Fruit fly (Drosophila melanogaster): Measurements from ENCODE around the gene CG10559.
A peak's percentile ranks its signal among the peaks of the same experiment; 100 is the strongest.

The CG10559 gene

dm6 chr3R:25302239-25302638, 13.7 kb downstream of the CG10559 start, which contains the start of gene CG31370:
CG31370 (plus strand) TSS chr3R:25302464.
- TF ChIP-seq foxo (GFP tag; optimal IDR thresholded peaks at IDR 0.05) (no peak), brk (GFP tag; optimal IDR thresholded peaks at IDR 0.05) (peak; percentile 57)

- TF ChIP-seq Myc (optimal IDR thresholded peaks at IDR 0.05) (no peak), GATAd (GFP tag; optimal IDR thresholded peaks at IDR 0.05) (no peak), CG9705 (GFP tag; optimal IDR thresholded peaks at IDR 0.05) (no peak), dl (GFP tag; optimal IDR thresholded peaks at IDR 0.05; ENCODE audit: insufficient read depth in 1 of 2, partially characterized antibody in 2 of 2) (no peak), N (GFP tag; optimal IDR thresholded peaks at IDR 0.05) (no peak), OdsH (GFP tag; optimal IDR thresholded peaks at IDR 0.05) (no peak), dmrt93B (GFP tag; optimal IDR thresholded peaks at IDR 0.05) (no peak), sv (GFP tag; optimal IDR thresholded peaks at IDR 0.05) (no peak), tai (GFP tag; optimal IDR thresholded peaks at IDR 0.05) (no peak), Rel (GFP tag; optimal IDR thresholded peaks at IDR 0.05) (no peak), Rel (tag; optimal IDR thresholded peaks at IDR 0.05) (no peak), HLH106 (tag; optimal IDR thresholded peaks at IDR 0.05) (no peak), br (GFP tag; optimal IDR thresholded peaks at IDR 0.05) (no peak), jim (GFP tag; optimal IDR thresholded peaks at IDR 0.05) (no peak), Sp1 (GFP tag; optimal IDR thresholded peaks at IDR 0.05) (no peak), Mio (GFP tag; optimal IDR thresholded peaks at IDR 0.05) (no peak), rgr (GFP tag; optimal IDR thresholded peaks at IDR 0.05) (no peak)
Observed at dm6 chr3R:25300575-25300974, 15.3 kb downstream of the CG10559 start, which contains the start of gene CG13659. CG13659 (plus strand) TSS chr3R:25300891.

- TF ChIP-seq dl (GFP tag; optimal IDR thresholded peaks at IDR 0.05; ENCODE audit: insufficient read depth in 1 of 2, partially characterized antibody in 2 of 2), result no peak
- TF ChIP-seq Dfd (GFP tag; optimal IDR thresholded peaks at IDR 0.05), result no peak
- no peak for TF ChIP-seq HLH106 (tag; optimal IDR thresholded peaks at IDR 0.05)
- no peak for TF ChIP-seq CrebA (GFP tag; optimal IDR thresholded peaks at IDR 0.05; ENCODE audit: borderline replicate concordance)
- no peak for TF ChIP-seq Hr78 (GFP tag; optimal IDR thresholded peaks at IDR 0.05)
- TF ChIP-seq Rel (GFP tag; optimal IDR thresholded peaks at IDR 0.05), result no peak
- no peak for TF ChIP-seq Rel (tag; optimal IDR thresholded peaks at IDR 0.05)
- TF ChIP-seq dsf (GFP tag; optimal IDR thresholded peaks at IDR 0.05; ENCODE audit: borderline replicate concordance), result no peak
- TF ChIP-seq rgr (GFP tag; optimal IDR thresholded peaks at IDR 0.05), result no peak
- TF ChIP-seq Abd-B (GFP tag; optimal IDR thresholded peaks at IDR 0.05), result no peak
- TF ChIP-seq Jra (GFP tag; optimal IDR thresholded peaks at IDR 0.05), result no peak
- no peak for TF ChIP-seq Dif (GFP tag; optimal IDR thresholded peaks at IDR 0.05; ENCODE audit: partially characterized antibody)
- TF ChIP-seq Myc (optimal IDR thresholded peaks at IDR 0.05), result no peak
- TF ChIP-seq OdsH (GFP tag; optimal IDR thresholded peaks at IDR 0.05), result no peak
- TF ChIP-seq woc (GFP tag; optimal IDR thresholded peaks at IDR 0.05), result no peak
- TF ChIP-seq CG9705 (GFP tag; optimal IDR thresholded peaks at IDR 0.05), result no peak
- TF ChIP-seq sv (GFP tag; optimal IDR thresholded peaks at IDR 0.05), result no peak
Observed at dm6 chr3R:25299507-25299964, 16.4 kb downstream of the CG10559 start, which contains the start of gene CG31288. CG31288 (minus strand) TSS chr3R:25299557.

- TF ChIP-seq br (GFP tag; optimal IDR thresholded peaks at IDR 0.05) (no peak), Sp1 (GFP tag; optimal IDR thresholded peaks at IDR 0.05) (no peak), sv (GFP tag; optimal IDR thresholded peaks at IDR 0.05) (no peak), dsf (GFP tag; optimal IDR thresholded peaks at IDR 0.05; ENCODE audit: borderline replicate concordance) (no peak), CrebA (GFP tag; optimal IDR thresholded peaks at IDR 0.05; ENCODE audit: borderline replicate concordance) (no peak), HLH106 (tag; optimal IDR thresholded peaks at IDR 0.05) (no peak), h (GFP tag; optimal IDR thresholded peaks at IDR 0.05) (no peak), dl (GFP tag; optimal IDR thresholded peaks at IDR 0.05; ENCODE audit: insufficient read depth in 1 of 2, partially characterized antibody in 2 of 2) (no peak), usp (GFP tag; optimal IDR thresholded peaks at IDR 0.05) (no peak), lola (GFP tag; optimal IDR thresholded peaks at IDR 0.05) (no peak), woc (GFP tag; optimal IDR thresholded peaks at IDR 0.05) (no peak), rgr (GFP tag; optimal IDR thresholded peaks at IDR 0.05) (no peak), ey (GFP tag; optimal IDR thresholded peaks at IDR 0.05) (no peak), brk (GFP tag; optimal IDR thresholded peaks at IDR 0.05) (no peak), jim (GFP tag; optimal IDR thresholded peaks at IDR 0.05) (no peak), Hr78 (GFP tag; optimal IDR thresholded peaks at IDR 0.05) (no peak), Mio (GFP tag; optimal IDR thresholded peaks at IDR 0.05) (no peak), GATAd (GFP tag; optimal IDR thresholded peaks at IDR 0.05) (no peak), psq (GFP tag; optimal IDR thresholded peaks at IDR 0.05) (no peak), Abd-B (GFP tag; optimal IDR thresholded peaks at IDR 0.05) (no peak)
Observed at dm6 chr3R:25297678-25298077, 18.2 kb downstream of the CG10559 start, which contains the start of gene CG31097. CG31097 (minus strand) TSS chr3R:25297778.

Data from whole organism, wandering third instar larva.